Fruit fly (Drosophila melanogaster) whole organism, embryonic: ENCODE data around the gene mmd.

Source experiments
- Bdp1 ChIP-seq: fragments of 200-800 bp; sonication (Bioruptor generic); optimal IDR thresholded peaks from 3 replicates; lab custom pipeline; 2016; ENCODE audit warnings: missing biosample characterization, missing genetic modification characterization
- Bteb2 ChIP-seq: fragments of 200-800 bp; sonication (Bioruptor generic); optimal IDR thresholded peaks from 2 replicates; lab custom pipeline; 2016; ENCODE audit warnings: missing biosample characterization, missing genetic modification characterization
- CG10431 ChIP-seq: fragments of 200-800 bp; sonication (Bioruptor generic); optimal IDR thresholded peaks from 3 replicates; lab custom pipeline; 2018; ENCODE audit warnings: missing biosample characterization, mild to moderate bottlenecking, missing genetic modification characterization
- CG10462 ChIP-seq: fragments of 200-800 bp; sonication (Bioruptor generic); optimal IDR thresholded peaks from 2 replicates; lab custom pipeline; 2016; ENCODE audit warnings: missing biosample characterization, missing genetic modification characterization
- CG11093 ChIP-seq: fragments of 200-800 bp; sonication (Bioruptor generic); IDR thresholded peaks from 3 replicates; pipeline ENCODE4 v1.3.6; 2022; ENCODE audit warnings: missing biosample characterization, missing genetic modification characterization
- CG11456 ChIP-seq: fragments of 200-800 bp; sonication (Bioruptor generic); IDR thresholded peaks from 3 replicates; pipeline ENCODE4 v1.3.6; 2022; ENCODE audit warnings: missing biosample characterization, missing genetic modification characterization
- CG11723 ChIP-seq: fragments of 200-800 bp; sonication (Bioruptor generic); optimal IDR thresholded peaks from 2 replicates; lab custom pipeline; 2017; ENCODE audit warnings: missing biosample characterization, mild to moderate bottlenecking, missing genetic modification characterization
- CG12155 ChIP-seq: fragments of 200-800 bp; sonication (Bioruptor generic); optimal IDR thresholded peaks from 3 replicates; lab custom pipeline; 2016; ENCODE audit warnings: missing biosample characterization, missing genetic modification characterization
- CG13287 ChIP-seq: fragments of 200-800 bp; sonication (Bioruptor generic); IDR thresholded peaks from 2 replicates; pipeline ENCODE4 v1.3.6; 2022; ENCODE audit warnings: missing biosample characterization, missing genetic modification characterization; ENCODE audit not compliant: partially characterized antibody
- CG17361 ChIP-seq: fragments of 200-800 bp; sonication (Bioruptor generic); IDR thresholded peaks from 3 replicates; pipeline ENCODE4 v1.3.6; 2022; ENCODE audit warnings: missing biosample characterization, missing genetic modification characterization
- CG17829 ChIP-seq: fragments of 200-800 bp; optimal IDR thresholded peaks from 2 replicates; lab custom pipeline; 2019; ENCODE audit warnings: missing biosample characterization, mild to moderate bottlenecking, missing genetic modification characterization, moderate library complexity
- CG18262 ChIP-seq: fragments of 200-800 bp; optimal IDR thresholded peaks from 3 replicates; lab custom pipeline; 2019; ENCODE audit warnings: missing biosample characterization, mild to moderate bottlenecking, missing genetic modification characterization, moderate library complexity
- CG2120 ChIP-seq: fragments of 200-800 bp; sonication (Bioruptor generic); optimal IDR thresholded peaks from 3 replicates; lab custom pipeline; 2016; ENCODE audit warnings: missing biosample characterization, missing genetic modification characterization
- CG2678 ChIP-seq: fragments of 200-800 bp; sonication (Bioruptor generic); optimal IDR thresholded peaks from 3 replicates; lab custom pipeline; 2019; ENCODE audit warnings: missing biosample characterization, mild to moderate bottlenecking, missing genetic modification characterization, moderate library complexity
- CG3065 ChIP-seq: fragments of 200-800 bp; sonication (Bioruptor generic); optimal IDR thresholded peaks from 2 replicates; lab custom pipeline; 2016; ENCODE audit warnings: missing biosample characterization, missing genetic modification characterization
- CG31224 ChIP-seq: fragments of 200-800 bp; sonication (Bioruptor generic); IDR thresholded peaks from 2 replicates; pipeline ENCODE4 v1.3.6; 2022; ENCODE audit warnings: missing biosample characterization, missing genetic modification characterization
- CG31388 ChIP-seq: fragments of 200-800 bp; sonication (Bioruptor generic); optimal IDR thresholded peaks from 2 replicates; lab custom pipeline; 2016; ENCODE audit warnings: missing biosample characterization, missing genetic modification characterization
- CG31441 ChIP-seq: fragments of 200-800 bp; sonication (Bioruptor generic); IDR thresholded peaks from 2 replicates; pipeline ENCODE4 v1.3.6; 2022; ENCODE audit warnings: missing biosample characterization, missing genetic modification characterization
- CG3163 ChIP-seq: fragments of 200-800 bp; sonication (Bioruptor generic); optimal IDR thresholded peaks from 3 replicates; lab custom pipeline; 2016; ENCODE audit warnings: missing biosample characterization, missing genetic modification characterization
- CG32772 ChIP-seq: fragments of 200-800 bp; sonication (Bioruptor generic); IDR thresholded peaks from 2 replicates; pipeline ENCODE4 v1.3.6; 2022; ENCODE audit warnings: missing biosample characterization, missing genetic modification characterization
- CG34422 ChIP-seq: fragments of 200-800 bp; sonication (Bioruptor generic); IDR thresholded peaks from 3 replicates; pipeline ENCODE4 v1.3.6; 2022; ENCODE audit warnings: missing biosample characterization, missing genetic modification characterization
- CG4282 ChIP-seq: fragments of 200-800 bp; sonication (Bioruptor generic); optimal IDR thresholded peaks from 2 replicates; lab custom pipeline; 2016; ENCODE audit warnings: missing biosample characterization, missing genetic modification characterization
- CG6254 ChIP-seq: fragments of 200-800 bp; sonication (Bioruptor generic); optimal IDR thresholded peaks from 3 replicates; lab custom pipeline; 2017; ENCODE audit warnings: mild to moderate bottlenecking, missing biosample characterization, missing genetic modification reagents, missing genetic modification characterization
- CG6791 ChIP-seq: fragments of 200-800 bp; sonication (Bioruptor generic); IDR thresholded peaks from 3 replicates; pipeline ENCODE4 v1.3.6; 2022; ENCODE audit warnings: missing biosample characterization, missing genetic modification characterization; ENCODE audit not compliant: partially characterized antibody
- CG8290 ChIP-seq, 3 experiments: fragments of 200-800 bp; sonication (Bioruptor generic); optimal IDR thresholded peaks; 2 replicates each; lab custom pipeline; 2016 to 2019; ENCODE audit warnings: missing biosample characterization in 3 of 3, missing genetic modification characterization in 3 of 3, mild to moderate bottlenecking in 2 of 3, moderate library complexity in 1 of 3
- CG9437 ChIP-seq: fragments of 200-800 bp; sonication (Bioruptor generic); optimal IDR thresholded peaks from 2 replicates; lab custom pipeline; 2018; ENCODE audit warnings: missing biosample characterization, mild to moderate bottlenecking, missing genetic modification characterization
- CTCF ChIP-seq: fragments of 200-800 bp; sonication (Bioruptor generic); optimal IDR thresholded peaks from 2 replicates; lab custom pipeline; 2017; ENCODE audit warnings: missing biosample characterization, mild to moderate bottlenecking, missing genetic modification characterization, moderate library complexity
- Chrac-16 ChIP-seq: fragments of 200-800 bp; sonication (Bioruptor generic); optimal IDR thresholded peaks from 3 replicates; lab custom pipeline; 2016; ENCODE audit warnings: missing biosample characterization, missing genetic modification characterization
- D ChIP-seq, 2 experiments: fragments of 200-800 bp in 1 of 2; fragments of >200 bp in 1 of 2; sonication (Bioruptor generic) in 1 of 2; optimal IDR thresholded peaks; 2 replicates in 1 of 2; 3 replicates in 1 of 2; lab custom pipeline; 2017; ENCODE audit warnings: mild to moderate bottlenecking in 1 of 2, missing biosample characterization in 1 of 2, missing genetic modification characterization in 1 of 2, missing genetic modification reagents in 1 of 2
- Dfd ChIP-seq, 2 experiments: fragments of >200 bp; optimal IDR thresholded peaks; 2 replicates each; lab custom pipeline; 2017; ENCODE audit warnings: missing biosample characterization in 2 of 2, missing genetic modification characterization in 2 of 2
- Hr51 ChIP-seq, 2 experiments: fragments of 200-800 bp; sonication (Bioruptor generic); optimal IDR thresholded peaks; 2 replicates in 1 of 2; 3 replicates in 1 of 2; lab custom pipeline; 2016 to 2018; ENCODE audit warnings: missing biosample characterization in 2 of 2, missing genetic modification characterization in 2 of 2, mild to moderate bottlenecking in 1 of 2, moderate library complexity in 1 of 2
- Myb ChIP-seq: fragments of 200-800 bp; sonication (Bioruptor generic); optimal IDR thresholded peaks from 2 replicates; lab custom pipeline; 2016; ENCODE audit warnings: missing biosample characterization, missing genetic modification characterization
- Nf-YB ChIP-seq: fragments of 200-800 bp; sonication (Bioruptor generic); optimal IDR thresholded peaks from 3 replicates; lab custom pipeline; 2019; ENCODE audit warnings: missing biosample characterization, mild to moderate bottlenecking, missing genetic modification characterization, moderate library complexity
- Sry-δ ChIP-seq: fragments of 200-800 bp; sonication (Bioruptor generic); optimal IDR thresholded peaks from 2 replicates; lab custom pipeline; 2016; ENCODE audit warnings: missing biosample characterization, missing genetic modification characterization
- Tbp ChIP-seq: fragments of >200 bp; optimal IDR thresholded peaks from 2 replicates; lab custom pipeline; 2018; ENCODE audit warnings: missing biosample characterization, missing genetic modification characterization
- Vsx1 ChIP-seq: fragments of 200-800 bp; sonication (Bioruptor generic); optimal IDR thresholded peaks from 2 replicates; lab custom pipeline; 2017; ENCODE audit warnings: missing biosample characterization, mild to moderate bottlenecking, missing genetic modification characterization, missing genetic modification reagents
- ab ChIP-seq: fragments of 200-800 bp; sonication (Bioruptor generic); optimal IDR thresholded peaks from 2 replicates; lab custom pipeline; 2016; ENCODE audit warnings: missing biosample characterization, missing genetic modification characterization
- br ChIP-seq: fragments of >200 bp; optimal IDR thresholded peaks from 2 replicates; lab custom pipeline; 2017
- chn ChIP-seq: fragments of 200-800 bp; sonication (Bioruptor generic); optimal IDR thresholded peaks from 2 replicates; lab custom pipeline; 2016; ENCODE audit warnings: missing biosample characterization, missing genetic modification characterization
- cwo ChIP-seq: fragments of 200-800 bp; sonication (Bioruptor generic); optimal IDR thresholded peaks from 3 replicates; lab custom pipeline; 2017; ENCODE audit warnings: missing biosample characterization, missing genetic modification characterization, mild to moderate bottlenecking, moderate library complexity, missing genetic modification reagents
- emc ChIP-seq: fragments of 200-800 bp; sonication (Bioruptor generic); optimal IDR thresholded peaks from 2 replicates; lab custom pipeline; 2016; ENCODE audit warnings: missing biosample characterization, missing genetic modification characterization
- gsb-n ChIP-seq: fragments of 200-800 bp; sonication (Bioruptor generic); optimal IDR thresholded peaks from 3 replicates; lab custom pipeline; 2018; ENCODE audit warnings: missing biosample characterization, mild to moderate bottlenecking, missing genetic modification characterization
- hb ChIP-seq: fragments of 200-800 bp; sonication (Bioruptor generic); IDR thresholded peaks from 3 replicates; pipeline ENCODE4 v1.3.6; 2022; ENCODE audit warnings: missing biosample characterization, missing genetic modification characterization; ENCODE audit not compliant: partially characterized antibody
- lbe ChIP-seq: fragments of 200-800 bp; sonication (Bioruptor generic); optimal IDR thresholded peaks from 2 replicates; lab custom pipeline; 2016; ENCODE audit warnings: missing biosample characterization, mild to moderate bottlenecking, missing genetic modification characterization
- nerfin-1 ChIP-seq: fragments of 200-800 bp; sonication (Bioruptor generic); optimal IDR thresholded peaks from 3 replicates; lab custom pipeline; 2019; ENCODE audit warnings: missing biosample characterization, mild to moderate bottlenecking, missing genetic modification characterization, moderate library complexity
- odd ChIP-seq: fragments of 200-800 bp; sonication (Bioruptor generic); optimal IDR thresholded peaks from 2 replicates; lab custom pipeline; 2017; ENCODE audit warnings: missing biosample characterization, mild to moderate bottlenecking, missing genetic modification characterization
- ro ChIP-seq: fragments of 200-800 bp; sonication (Bioruptor generic); IDR thresholded peaks from 2 replicates; pipeline ENCODE4 v1.3.6; 2022; ENCODE audit warnings: missing biosample characterization, missing genetic modification characterization
- sd ChIP-seq: fragments of 200-800 bp; sonication (Bioruptor generic); optimal IDR thresholded peaks from 3 replicates; lab custom pipeline; 2018; ENCODE audit warnings: missing biosample characterization, mild to moderate bottlenecking, missing genetic modification characterization, moderate library complexity
- sens-2 ChIP-seq: fragments of 200-800 bp; sonication (Bioruptor generic); IDR thresholded peaks from 2 replicates; pipeline ENCODE4 v1.3.6; 2022; ENCODE audit warnings: missing biosample characterization, missing genetic modification characterization
- zfh2 ChIP-seq: fragments of 200-800 bp; sonication (Bioruptor generic); optimal IDR thresholded peaks from 2 replicates; lab custom pipeline; 2016; ENCODE audit warnings: missing biosample characterization, missing genetic modification characterization

Gene mmd

dm6 chrX:15909564-15910284 lies 63.2 kb downstream of the mmd start, which contains the start of gene CycD (continued):
- TF ChIP-seq D (optimal IDR thresholded peaks at IDR 0.05; lab: Kevin White, UChicago) = no peak
- no peak for TF ChIP-seq D (GFP tag; optimal IDR thresholded peaks at IDR 0.05; lab: Kevin White, UChicago)
- TF ChIP-seq Hr51 (GFP tag; optimal IDR thresholded peaks at IDR 0.05; lab: Kevin White, UChicago) = no peak
- TF ChIP-seq Tbp (GFP tag; lab: Kevin White, UChicago) = no peak
- no peak for TF ChIP-seq ro (GFP tag; lab: Robert Waterston, UW)
- no peak for TF ChIP-seq cwo (GFP tag; lab: Kevin White, UChicago)
- TF ChIP-seq CG2120 = peak; percentile 14
- no peak for TF ChIP-seq nerfin-1 (tag; lab: Kevin White, UChicago)
- no peak for TF ChIP-seq gsb-n (tag; lab: Kevin White, UChicago)
- no peak for TF ChIP-seq Bteb2 (GFP tag; lab: Kevin White, UChicago)
- TF ChIP-seq CTCF = no peak
- TF ChIP-seq CG11093 (GFP tag; lab: Robert Waterston, UW) = no peak
- TF ChIP-seq CG31441 (GFP tag; lab: Robert Waterston, UW) = no peak
- no peak for TF ChIP-seq CG10431
- TF ChIP-seq lbe (GFP tag; lab: Kevin White, UChicago) = no peak
- TF ChIP-seq br = no peak
- TF ChIP-seq Sry-δ = peak; percentile 76
- no peak for TF ChIP-seq emc (GFP tag; lab: Kevin White, UChicago)
- TF ChIP-seq CG3065 = no peak
- TF ChIP-seq Nf-YB = no peak
- TF ChIP-seq CG10462 (GFP tag; lab: Kevin White, UChicago) = no peak
- TF ChIP-seq sens-2 = no peak
- TF ChIP-seq CG34422 (GFP tag; lab: Robert Waterston, UW) = no peak
- peak; percentile 42 for TF ChIP-seq Myb (GFP tag; lab: Kevin White, UChicago)
- TF ChIP-seq CG6254 (GFP tag; lab: Kevin White, UChicago) = no peak
- TF ChIP-seq CG6791 (GFP tag; lab: Robert Waterston, UW) = peak; percentile 78; the same call in 2 of the 3 replicates
- TF ChIP-seq Vsx1 = no peak
- peak; percentile 52 for TF ChIP-seq CG8290 (GFP tag; optimal IDR thresholded peaks at IDR 0.05; lab: Kevin White, UChicago)
- TF ChIP-seq CG8290 (tag; optimal IDR thresholded peaks at IDR 0.05; lab: Kevin White, UChicago) = no peak
- TF ChIP-seq Dfd (GFP tag; optimal IDR thresholded peaks at IDR 0.05; lab: Kevin White, UChicago) = peak in 1 of 2 experiments; percentile 29
- peak; percentile 15 for TF ChIP-seq CG9437 (GFP tag; lab: Kevin White, UChicago)
- no peak for TF ChIP-seq CG2678 (tag; lab: Kevin White, UChicago)
- no peak for TF ChIP-seq Bdp1 (GFP tag; lab: Kevin White, UChicago)
- no peak for TF ChIP-seq CG31224 (GFP tag; lab: Robert Waterston, UW)
- TF ChIP-seq zfh2 (GFP tag; lab: Kevin White, UChicago) = peak; percentile 9
- TF ChIP-seq CG17361 (GFP tag; lab: Robert Waterston, UW) = no peak; the same call in 2 of the 3 replicates
- no peak for TF ChIP-seq CG31388 (GFP tag; lab: Kevin White, UChicago)
- no peak for TF ChIP-seq CG12155 (GFP tag; lab: Kevin White, UChicago)
- TF ChIP-seq CG13287 (GFP tag; lab: Robert Waterston, UW) = peak; percentile 46; the same call in 1 of the 2 replicates
- no peak for TF ChIP-seq Chrac-16 (GFP tag; lab: Kevin White, UChicago)
- TF ChIP-seq CG17829 = peak; percentile 12
- no peak for TF ChIP-seq CG11723 (GFP tag; lab: Kevin White, UChicago)
- TF ChIP-seq hb (GFP tag; lab: Robert Waterston, UW) = peak; percentile 67; the same call in 2 of the 3 replicates
- TF ChIP-seq sd (tag; lab: Kevin White, UChicago) = no peak
- no peak for TF ChIP-seq CG11456 (GFP tag; lab: Robert Waterston, UW)
- TF ChIP-seq CG4282 (GFP tag; lab: Kevin White, UChicago) = no peak
- TF ChIP-seq CG32772 (GFP tag; lab: Robert Waterston, UW) = no peak
- no peak for TF ChIP-seq CG3163 (GFP tag; lab: Kevin White, UChicago)
- TF ChIP-seq odd (GFP tag; lab: Kevin White, UChicago) = no peak
- no peak for TF ChIP-seq ab
- no peak for TF ChIP-seq chn (GFP tag; lab: Kevin White, UChicago)
- no peak for TF ChIP-seq CG18262
